Fruit fly (Drosophila melanogaster): ENCODE data around the gene CG3823.
A peak's percentile ranks its signal among the peaks of the same experiment; 100 is the strongest.

CG3823 gene

dm6 chrX:6330369-6330949 lies 26.7 kb downstream of the CG3823 start, which contains the start of gene CG42240 (continued):
- TF ChIP-seq corto (GFP tag; optimal IDR thresholded peaks at IDR 0.05): peak; percentile 63
- TF ChIP-seq CG4730 (GFP tag; IDR thresholded peaks at IDR 0.05): peak; percentile 67
- TF ChIP-seq jumu (GFP tag; optimal IDR thresholded peaks at IDR 0.05): peak; percentile 63
- TF ChIP-seq ranshi (GFP tag; IDR thresholded peaks at IDR 0.05): peak; percentile 47; the same call in 1 of the 2 replicates
- TF ChIP-seq odd (GFP tag; optimal IDR thresholded peaks at IDR 0.05): peak; percentile 92
- TF ChIP-seq oc (tag; optimal IDR thresholded peaks at IDR 0.05): peak; percentile 79
- TF ChIP-seq sqz (GFP tag; optimal IDR thresholded peaks at IDR 0.05): peak; percentile 87
- no peak for TF ChIP-seq sens-2 (GFP tag; IDR thresholded peaks at IDR 0.05)
- peak; percentile 84 for TF ChIP-seq Six4 (GFP tag; optimal IDR thresholded peaks at IDR 0.05)
- peak; percentile 71 for TF ChIP-seq CG15696 (tag; optimal IDR thresholded peaks at IDR 0.05)
- no peak for TF ChIP-seq CG7271 (tag; optimal IDR thresholded peaks at IDR 0.05)
- no peak for TF ChIP-seq CG17912 (GFP tag; optimal IDR thresholded peaks at IDR 0.05)
- TF ChIP-seq CG14860 (GFP tag; IDR thresholded peaks at IDR 0.05; ENCODE audit: partially characterized antibody): no peak
- TF ChIP-seq CG13123 (GFP tag; optimal IDR thresholded peaks at IDR 0.05): peak; percentile 55
- no peak for TF ChIP-seq hth (optimal IDR thresholded peaks at IDR 0.05)
- TF ChIP-seq Abd-B (GFP tag; optimal IDR thresholded peaks at IDR 0.05): peak; percentile 81
- TF ChIP-seq Xrp1 (GFP tag; IDR thresholded peaks at IDR 0.05): peak; percentile 83
- peak; percentile 85 for TF ChIP-seq CG6765 (GFP tag; optimal IDR thresholded peaks at IDR 0.05)
- TF ChIP-seq CG34422 (GFP tag; IDR thresholded peaks at IDR 0.05): peak; percentile 66; the same call in 2 of the 3 replicates
- TF ChIP-seq zen2 (GFP tag; IDR thresholded peaks at IDR 0.05; ENCODE audit: partially characterized antibody): no peak
- peak; percentile 88 for TF ChIP-seq Chrac-16 (GFP tag; optimal IDR thresholded peaks at IDR 0.05)
- peak; percentile 29; the same call in 1 of the 2 replicates for TF ChIP-seq Gsc (GFP tag; IDR thresholded peaks at IDR 0.05)
- peak; percentile 71 for TF ChIP-seq mam (GFP tag; optimal IDR thresholded peaks at IDR 0.05)
- TF ChIP-seq CG8281 (tag; optimal IDR thresholded peaks at IDR 0.05): peak; percentile 76
- peak; percentile 63 for TF ChIP-seq CG13624 (GFP tag; optimal IDR thresholded peaks at IDR 0.05)
- TF ChIP-seq nau (GFP tag; optimal IDR thresholded peaks at IDR 0.05): no peak
- TF ChIP-seq Scr (GFP tag; IDR thresholded peaks at IDR 0.05; ENCODE audit: partially characterized antibody): no peak
- TF ChIP-seq HLH4C (GFP tag; IDR thresholded peaks at IDR 0.05; ENCODE audit: partially characterized antibody): no peak
- TF ChIP-seq CG11696 (GFP tag; IDR thresholded peaks at IDR 0.05): no peak
- TF ChIP-seq CG2129 (GFP tag; IDR thresholded peaks at IDR 0.05; ENCODE audit: partially characterized antibody): no peak
- peak; percentile 67; the same call in 1 of the 2 replicates for TF ChIP-seq CG14667 (GFP tag; IDR thresholded peaks at IDR 0.05)
- TF ChIP-seq CG30020 (tag; optimal IDR thresholded peaks at IDR 0.05): peak; percentile 71
- TF ChIP-seq Hsf (GFP tag; optimal IDR thresholded peaks at IDR 0.05): peak; percentile 87
- peak; percentile 94 for TF ChIP-seq Hmr (GFP tag; optimal IDR thresholded peaks at IDR 0.05)
- no peak for TF ChIP-seq luna (GFP tag; optimal IDR thresholded peaks at IDR 0.05)
- TF ChIP-seq CG18476 (GFP tag; optimal IDR thresholded peaks at IDR 0.05): peak; percentile 87
- TF ChIP-seq gcm (GFP tag; optimal IDR thresholded peaks at IDR 0.05): peak; percentile 91
- 0 out of 2 replicates have a peak, but pooled peaks have one; percentile 19 for TF ChIP-seq wdn (GFP tag; IDR thresholded peaks at IDR 0.05)
- peak; percentile 82 for TF ChIP-seq YL-1 (GFP tag; optimal IDR thresholded peaks at IDR 0.05)
- peak; percentile 84 for TF ChIP-seq lmd (GFP tag; IDR thresholded peaks at IDR 0.05)
- TF ChIP-seq CG1792 (GFP tag; optimal IDR thresholded peaks at IDR 0.05): peak; percentile 61
- TF ChIP-seq fd64A (GFP tag; optimal IDR thresholded peaks at IDR 0.05): peak; percentile 73
- TF ChIP-seq vnd (GFP tag; IDR thresholded peaks at IDR 0.05; ENCODE audit: partially characterized antibody): no peak
- peak; percentile 81 for TF ChIP-seq CG10462 (GFP tag; optimal IDR thresholded peaks at IDR 0.05)
- TF ChIP-seq Max (GFP tag; optimal IDR thresholded peaks at IDR 0.05): peak; percentile 91
- peak; percentile 51 for TF ChIP-seq btn (GFP tag; optimal IDR thresholded peaks at IDR 0.05)
- no peak for TF ChIP-seq ro (GFP tag; IDR thresholded peaks at IDR 0.05)
- TF ChIP-seq Oaz (GFP tag; IDR thresholded peaks at IDR 0.05): peak; percentile 71
- TF ChIP-seq CG9797 (GFP tag; optimal IDR thresholded peaks at IDR 0.05): peak; percentile 24
- TF ChIP-seq slp2 (GFP tag; optimal IDR thresholded peaks at IDR 0.05): peak; percentile 80

Measured in whole organism, embryonic.